Fruit fly (Drosophila melanogaster): ENCODE results near the gene lace.
A peak's percentile ranks its signal among the peaks of the same experiment; 100 is the strongest.

Gene lace

DNA sequence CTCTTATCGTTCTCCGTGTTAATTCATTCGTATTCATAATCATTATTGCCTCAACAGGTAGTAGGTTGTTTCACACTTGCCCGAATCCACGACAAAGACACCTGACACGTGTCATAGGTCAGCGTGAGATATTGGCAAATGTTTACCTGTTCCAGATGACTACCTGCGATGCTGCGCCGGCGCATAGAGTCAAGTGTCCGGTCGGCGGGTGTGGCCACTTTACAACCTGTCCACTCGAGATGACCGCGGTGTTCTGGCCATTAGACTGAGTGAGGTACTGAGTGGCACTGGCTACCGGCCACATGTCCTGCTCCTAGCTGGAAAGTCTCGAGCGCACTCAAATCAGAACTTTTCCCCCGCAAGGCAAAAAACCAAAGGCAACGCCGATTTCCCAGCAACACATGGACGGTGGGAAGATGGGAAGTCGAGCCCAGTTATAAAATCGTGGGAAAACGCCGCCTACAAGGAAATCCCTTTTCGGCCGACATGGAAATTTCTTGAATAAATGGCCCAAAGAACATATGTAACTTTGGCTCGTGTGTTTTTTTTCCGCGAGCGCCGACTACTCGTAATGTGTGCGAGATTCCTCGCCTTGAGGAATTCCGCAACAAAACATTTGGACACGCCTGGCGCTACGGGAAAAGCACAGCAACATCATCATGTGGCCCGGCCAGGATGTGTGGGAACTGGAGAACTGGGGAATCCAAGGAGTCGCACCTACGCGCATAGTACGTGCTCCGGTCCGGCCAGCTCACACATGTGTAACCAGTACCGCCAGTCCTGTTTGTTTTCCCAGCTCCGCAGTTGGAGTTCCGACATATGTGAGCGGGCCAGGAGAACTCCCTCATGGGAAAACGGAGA is 13.1 kb upstream of the lace start:
- TF ChIP-seq Vsx2 (GFP tag; optimal IDR thresholded peaks at IDR 0.05; ENCODE audit: partially characterized antibody) = no peak
- TF ChIP-seq jim (GFP tag; optimal IDR thresholded peaks at IDR 0.05) = no peak
- no peak for TF ChIP-seq pan (optimal IDR thresholded peaks at IDR 0.05)
- TF ChIP-seq Dif (GFP tag; optimal IDR thresholded peaks at IDR 0.05; ENCODE audit: partially characterized antibody) = no peak
- TF ChIP-seq Hr83 (GFP tag; optimal IDR thresholded peaks at IDR 0.05; ENCODE audit: poor library complexity, severe bottlenecking) = no peak

- TF ChIP-seq OdsH (GFP tag; optimal IDR thresholded peaks at IDR 0.05) (no peak), HLH106 (tag; optimal IDR thresholded peaks at IDR 0.05) (no peak), CG32264 (GFP tag; optimal IDR thresholded peaks at IDR 0.05) (no peak), woc (GFP tag; optimal IDR thresholded peaks at IDR 0.05) (no peak), Abd-B (GFP tag; optimal IDR thresholded peaks at IDR 0.05) (no peak), Mio (GFP tag; optimal IDR thresholded peaks at IDR 0.05) (no peak), Hnf4 (GFP tag; optimal IDR thresholded peaks at IDR 0.05) (no peak), Rel (GFP tag; optimal IDR thresholded peaks at IDR 0.05) (no peak), Rel (tag; optimal IDR thresholded peaks at IDR 0.05) (no peak), dsf (GFP tag; optimal IDR thresholded peaks at IDR 0.05; ENCODE audit: borderline replicate concordance) (no peak), lola (GFP tag; optimal IDR thresholded peaks at IDR 0.05) (no peak), CG9705 (GFP tag; optimal IDR thresholded peaks at IDR 0.05) (no peak), jim (GFP tag; optimal IDR thresholded peaks at IDR 0.05) (no peak), sv (GFP tag; optimal IDR thresholded peaks at IDR 0.05) (no peak)
Observed at dm6 chr2L:15486525-15487128, 12.3 kb upstream of the lace start.

- TF ChIP-seq woc (GFP tag; optimal IDR thresholded peaks at IDR 0.05) (no peak), h (GFP tag; optimal IDR thresholded peaks at IDR 0.05) (peak; percentile 26)
Observed at dm6 chr2L:15490206-15490851, 8.6 kb upstream of the lace start.

- TF ChIP-seq psq (GFP tag; optimal IDR thresholded peaks at IDR 0.05) (no peak), Vsx2 (GFP tag; optimal IDR thresholded peaks at IDR 0.05; ENCODE audit: partially characterized antibody) (no peak), dmrt93B (GFP tag; optimal IDR thresholded peaks at IDR 0.05) (no peak), Rel (GFP tag; optimal IDR thresholded peaks at IDR 0.05) (no peak), Rel (tag; optimal IDR thresholded peaks at IDR 0.05) (no peak), GATAd (GFP tag; optimal IDR thresholded peaks at IDR 0.05) (no peak), Hr83 (GFP tag; optimal IDR thresholded peaks at IDR 0.05; ENCODE audit: poor library complexity, severe bottlenecking) (no peak), woc (GFP tag; optimal IDR thresholded peaks at IDR 0.05) (no peak), CrebA (GFP tag; optimal IDR thresholded peaks at IDR 0.05; ENCODE audit: borderline replicate concordance) (no peak), foxo (GFP tag; optimal IDR thresholded peaks at IDR 0.05) (no peak), CG32264 (GFP tag; optimal IDR thresholded peaks at IDR 0.05) (no peak), dl (GFP tag; optimal IDR thresholded peaks at IDR 0.05; ENCODE audit: insufficient read depth in 1 of 2, partially characterized antibody in 2 of 2) (no peak), Mio (GFP tag; optimal IDR thresholded peaks at IDR 0.05) (no peak), Dfd (GFP tag; optimal IDR thresholded peaks at IDR 0.05) (no peak)
Observed at dm6 chr2L:15491321-15492158, 7.4 kb upstream of the lace start.

DNA sequence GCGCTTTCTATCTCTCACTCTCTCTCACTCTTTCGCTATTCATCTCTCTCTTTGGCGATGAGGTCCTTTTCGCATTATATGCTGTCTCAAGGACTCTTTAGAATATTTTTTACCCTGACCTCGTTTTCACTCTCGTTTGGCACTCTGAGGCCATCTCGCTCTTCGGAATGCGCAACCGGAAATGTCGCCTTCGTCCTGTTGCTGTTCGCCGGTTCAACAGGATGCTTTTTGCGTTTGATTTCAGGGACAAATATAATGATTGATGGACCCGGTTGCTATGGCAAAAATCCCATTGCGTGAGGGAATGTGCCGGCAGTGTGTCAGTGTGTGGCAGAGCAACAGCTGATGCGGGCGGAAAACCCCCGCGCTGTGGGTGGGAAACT is 6.8 kb upstream of the lace start:
- TF ChIP-seq ey (GFP tag; optimal IDR thresholded peaks at IDR 0.05) (no peak), CG32264 (GFP tag; optimal IDR thresholded peaks at IDR 0.05) (no peak), Mio (GFP tag; optimal IDR thresholded peaks at IDR 0.05) (no peak), dl (GFP tag; optimal IDR thresholded peaks at IDR 0.05; ENCODE audit: insufficient read depth in 1 of 2, partially characterized antibody in 2 of 2) (no peak)

Measured in whole organism, wandering third instar larva.